Fruit fly (Drosophila melanogaster): ENCODE measurements around the gene csw.

The csw gene

DNA sequence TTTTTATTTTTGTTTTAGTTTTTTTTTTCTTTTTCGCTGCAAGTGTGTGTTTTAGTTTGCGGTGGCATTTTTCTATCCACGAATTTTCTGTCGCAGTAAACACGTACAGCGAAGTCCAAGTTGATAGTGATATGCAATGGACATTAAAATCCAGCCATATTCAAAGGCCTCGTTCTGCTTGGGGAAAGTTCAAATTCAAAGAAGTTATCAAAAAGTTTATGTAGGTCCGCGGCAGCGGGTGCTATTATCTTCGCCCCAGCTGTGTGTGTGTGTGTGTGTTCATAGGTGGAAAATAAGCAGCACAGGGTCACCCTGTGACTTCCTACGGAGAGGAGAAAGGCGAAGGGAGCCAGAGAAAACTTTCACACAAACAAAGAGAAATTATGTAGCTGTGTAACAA is 6.5 kb upstream of the csw start (continued):
- peak; percentile 89 for TF ChIP-seq Med (GFP tag)
- TF ChIP-seq CG12236 (GFP tag; optimal IDR thresholded peaks at IDR 0.05): no peak
- no peak for TF ChIP-seq CG6854 (GFP tag; optimal IDR thresholded peaks at IDR 0.05)
- TF ChIP-seq CG15269 (tag; optimal IDR thresholded peaks at IDR 0.05): peak; percentile 74
- no peak for TF ChIP-seq Jarid2 (GFP tag; optimal IDR thresholded peaks at IDR 0.05)
- TF ChIP-seq chn (GFP tag; optimal IDR thresholded peaks at IDR 0.05): peak; percentile 13
- no peak for TF ChIP-seq nerfin-2 (GFP tag; IDR thresholded peaks at IDR 0.05; ENCODE audit: partially characterized antibody)
- TF ChIP-seq bbx (GFP tag; IDR thresholded peaks at IDR 0.05; ENCODE audit: partially characterized antibody): no peak
- TF ChIP-seq Abd-B (GFP tag; optimal IDR thresholded peaks at IDR 0.05): peak; percentile 31
- no peak for TF ChIP-seq GATAe (GFP tag; conservative IDR thresholded peaks at IDR 0.05)
- no peak for TF ChIP-seq peb (GFP tag; IDR thresholded peaks at IDR 0.05)
- TF ChIP-seq CG6813 (GFP tag; optimal IDR thresholded peaks at IDR 0.05): no peak
- TF ChIP-seq onecut (GFP tag; IDR thresholded peaks at IDR 0.05): 0 out of 2 replicates have a peak, but pooled peaks have one; percentile 27
- no peak for TF ChIP-seq pan (optimal IDR thresholded peaks at IDR 0.05)
- TF ChIP-seq pan (GFP tag; optimal IDR thresholded peaks at IDR 0.05 in 1 of 2, IDR thresholded peaks at IDR 0.05 in 1 of 2): peak in 1 of 2 experiments; percentile 71
- 0 out of 2 replicates have a peak, but pooled peaks have one; percentile 32 for TF ChIP-seq toy (GFP tag; IDR thresholded peaks at IDR 0.05)
- peak; percentile 50; the same call in 1 of the 3 replicates for TF ChIP-seq CG2889 (GFP tag; IDR thresholded peaks at IDR 0.05)
- peak; percentile 46 for TF ChIP-seq nau (GFP tag; optimal IDR thresholded peaks at IDR 0.05)
- TF ChIP-seq pnt (GFP tag; optimal IDR thresholded peaks at IDR 0.05): no peak
- TF ChIP-seq CG17361 (GFP tag; IDR thresholded peaks at IDR 0.05): peak; percentile 46; the same call in 1 of the 3 replicates
- TF ChIP-seq E2f2 (GFP tag; IDR thresholded peaks at IDR 0.05): peak; percentile 43; the same call in 1 of the 2 replicates
- TF ChIP-seq CG10366 (GFP tag; IDR thresholded peaks at IDR 0.05): peak; percentile 78
- no peak for TF ChIP-seq CG9797 (GFP tag; optimal IDR thresholded peaks at IDR 0.05)
- TF ChIP-seq CG7786 (GFP tag; optimal IDR thresholded peaks at IDR 0.05): peak; percentile 38
- TF ChIP-seq Ada2b (GFP tag; IDR thresholded peaks at IDR 0.05): peak; percentile 35; the same call in 1 of the 2 replicates
- TF ChIP-seq hth (optimal IDR thresholded peaks at IDR 0.05): no peak
- no peak for TF ChIP-seq kni (GFP tag; optimal IDR thresholded peaks at IDR 0.05)
- no peak for TF ChIP-seq Adf1 (GFP tag; IDR thresholded peaks at IDR 0.05)
- TF ChIP-seq ken (GFP tag; IDR thresholded peaks at IDR 0.05): peak; percentile 82
- TF ChIP-seq Eip74EF (GFP tag; optimal IDR thresholded peaks at IDR 0.05): peak in 1 of 2 experiments; percentile 3
- TF ChIP-seq mirr (GFP tag; optimal IDR thresholded peaks at IDR 0.05): no peak
- no peak for TF ChIP-seq Dip3 (GFP tag; optimal IDR thresholded peaks at IDR 0.05)
- no peak for TF ChIP-seq Dll (GFP tag; IDR thresholded peaks at IDR 0.05; ENCODE audit: partially characterized antibody)
- TF ChIP-seq crc (GFP tag; optimal IDR thresholded peaks at IDR 0.05): no peak
- no peak for TF ChIP-seq BtbVII (GFP tag; optimal IDR thresholded peaks at IDR 0.05)

DNA sequence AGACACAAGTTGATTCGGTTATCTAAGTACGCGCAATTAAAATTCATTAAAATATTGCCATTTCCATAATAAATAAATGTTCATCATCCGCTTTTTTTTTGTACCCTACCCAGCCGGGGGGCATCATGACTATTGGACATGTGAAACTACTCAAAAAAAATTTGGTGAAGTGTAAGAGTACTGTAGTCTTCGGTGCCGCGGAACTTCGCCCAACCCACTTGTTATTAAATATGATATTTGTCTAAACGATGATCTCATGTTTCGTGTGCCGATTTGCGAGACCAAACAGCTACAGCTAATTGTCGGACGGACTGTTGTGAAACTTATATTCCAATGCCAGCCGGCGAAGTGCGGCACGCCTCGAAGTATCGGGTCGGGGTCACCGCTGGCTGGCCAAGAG is 5.2 kb upstream of the csw start:
- 0 out of 3 replicates have a peak, but pooled peaks have one; percentile 10 for TF ChIP-seq dysf (GFP tag; IDR thresholded peaks at IDR 0.05)
- TF ChIP-seq Ptx1 (GFP tag; IDR thresholded peaks at IDR 0.05): peak; percentile 36; the same call in 1 of the 2 replicates
- TF ChIP-seq row (GFP tag; IDR thresholded peaks at IDR 0.05): 0 out of 3 replicates have a peak, but pooled peaks have one; percentile 12
- peak; percentile 26 for TF ChIP-seq ftz-f1 (GFP tag; optimal IDR thresholded peaks at IDR 0.05)
- no peak for TF ChIP-seq pan (optimal IDR thresholded peaks at IDR 0.05)
- peak in 1 of 2 experiments; percentile 6 for TF ChIP-seq pan (GFP tag; optimal IDR thresholded peaks at IDR 0.05 in 1 of 2, IDR thresholded peaks at IDR 0.05 in 1 of 2)
- 0 out of 2 replicates have a peak, but pooled peaks have one; percentile 5 for TF ChIP-seq Ada2b (GFP tag; IDR thresholded peaks at IDR 0.05)
- TF ChIP-seq lab (GFP tag; optimal IDR thresholded peaks at IDR 0.05): peak; percentile 40
- peak; percentile 8 for TF ChIP-seq sens (GFP tag)
- TF ChIP-seq D19A (tag; optimal IDR thresholded peaks at IDR 0.05): peak; percentile 59
- TF ChIP-seq hkb (optimal IDR thresholded peaks at IDR 0.05): no peak
- TF ChIP-seq hkb (GFP tag; IDR thresholded peaks at IDR 0.05): no peak
- peak; percentile 40; the same call in 1 of the 2 replicates for TF ChIP-seq Rfx (GFP tag; IDR thresholded peaks at IDR 0.05)
- TF ChIP-seq Ets65A (GFP tag): peak; percentile 78
- TF ChIP-seq tgo (GFP tag; IDR thresholded peaks at IDR 0.05): peak; percentile 30; the same call in 1 of the 3 replicates
- TF ChIP-seq YL-1 (GFP tag; optimal IDR thresholded peaks at IDR 0.05): no peak
- no peak for TF ChIP-seq lola (GFP tag; optimal IDR thresholded peaks at IDR 0.05)
- TF ChIP-seq CG2120 (GFP tag; optimal IDR thresholded peaks at IDR 0.05): peak; percentile 21
- TF ChIP-seq bigmax (GFP tag; optimal IDR thresholded peaks at IDR 0.05): no peak
- TF ChIP-seq Drgx (GFP tag; IDR thresholded peaks at IDR 0.05): peak; percentile 37; the same call in 1 of the 2 replicates

All from whole organism, embryonic.